Worm (Caenorhabditis elegans) whole organism, dauer: ENCODE measurements around the gene C49C3.11.

Experiments
- unc-62 ChIP-seq: sonication (generic microtip); optimal IDR thresholded peaks from 2 replicates; lab custom pipeline; 2017; ENCODE audit warnings: missing biosample characterization, missing genetic modification reagents, missing genetic modification characterization

C49C3.11 gene

ce11 chrIV:17342179-17342578 lies 1.4 kb upstream of the C49C3.11 start, which contains the start of gene C49C3.9:
Gene C49C3.9, minus strand, starts transcription at chrIV:17342314.
- TF ChIP-seq unc-62 (GFP tag; lab: Kevin White, UChicago) = no peak

DNA sequence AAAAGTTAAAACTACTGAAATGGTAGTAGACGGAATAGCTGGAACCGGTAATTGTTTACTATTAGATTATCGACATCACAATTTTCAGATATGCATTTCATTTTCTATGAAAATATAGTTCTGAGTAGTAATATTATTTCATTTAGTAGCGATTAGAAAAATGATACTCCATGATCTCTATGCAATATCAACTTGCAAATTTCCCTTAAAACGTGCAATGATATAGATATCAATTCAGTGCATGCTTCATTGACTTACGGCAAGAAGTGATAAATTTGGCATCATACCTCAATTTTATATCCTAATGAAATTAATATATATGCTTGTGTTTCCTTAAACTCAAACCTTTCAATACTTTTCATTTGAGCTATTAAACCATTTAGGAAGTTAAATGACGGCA lies 915 bp upstream of the C49C3.11 start, which contains the start of gene C49C3.21:
TSS of gene C49C3.21 (plus strand) at position 301 of the 400 bp plus-strand sequence.
- TF ChIP-seq unc-62 (GFP tag; lab: Kevin White, UChicago) = no peak

DNA sequence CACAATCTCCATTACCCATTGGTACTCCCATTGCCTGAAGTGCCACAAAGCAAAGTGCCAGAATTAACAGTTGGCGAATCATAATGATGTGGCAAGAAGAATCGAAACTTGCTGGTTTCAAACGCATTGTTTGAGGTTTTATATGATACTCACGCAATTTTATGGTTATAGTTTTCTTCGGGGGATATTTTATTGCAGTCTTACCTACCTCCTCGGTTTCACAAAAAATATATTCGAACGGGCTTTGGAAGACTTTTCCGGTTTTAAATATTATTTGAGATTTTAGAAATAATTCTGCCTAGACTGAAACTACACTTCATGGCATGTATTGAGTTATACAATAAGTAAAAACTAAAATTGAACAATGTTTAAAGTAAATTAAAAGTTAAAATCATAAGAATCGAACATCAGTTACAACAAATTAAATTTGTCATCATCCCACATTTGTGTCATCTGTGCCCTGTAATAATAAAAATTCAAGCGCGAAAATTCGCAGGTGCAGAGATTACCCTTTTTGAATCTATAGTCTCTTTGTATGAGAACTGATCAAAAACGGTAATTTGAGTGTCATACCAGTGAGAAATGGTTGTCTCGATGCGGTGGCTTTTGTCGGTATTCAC lies 3.1 kb downstream of the C49C3.11 start, which contains the start of the genes clec-197 and clec-198:
TSS of gene clec-197 (minus strand) at position 101 of the 620 bp plus-strand sequence.
TSS of gene clec-198 (plus strand) at position 570 of the 620 bp plus-strand sequence.
- no peak for TF ChIP-seq unc-62 (GFP tag; lab: Kevin White, UChicago)

DNA sequence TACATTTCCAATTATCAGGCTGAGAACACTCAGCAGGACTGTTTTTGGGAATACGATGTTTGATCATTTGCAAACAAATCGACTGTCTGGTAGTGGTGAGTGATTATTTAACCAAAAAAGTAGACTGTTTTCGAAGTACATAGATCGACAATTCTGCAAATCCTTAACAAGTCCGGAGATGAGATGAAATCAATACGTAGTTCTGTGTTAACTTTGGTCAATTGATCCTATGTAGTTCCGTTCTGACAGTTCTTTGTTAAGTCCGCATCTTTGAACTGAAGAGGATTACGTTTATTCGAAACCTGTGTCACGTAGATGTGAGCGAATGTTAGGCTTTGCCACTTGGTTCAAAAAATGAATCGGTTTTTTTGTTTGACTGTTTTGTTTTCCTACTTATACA lies 8.0 kb downstream of the C49C3.11 start, which contains the start of gene clec-199:
TSS of gene clec-199 (plus strand) at position 301 of the 400 bp plus-strand sequence.
- TF ChIP-seq unc-62 (GFP tag; lab: Kevin White, UChicago) = no peak

- no peak for TF ChIP-seq unc-62 (GFP tag; lab: Kevin White, UChicago)
These were observed 17.6 kb downstream of the C49C3.11 start, which contains the start of gene clec-202 for ce11 chrIV:17361143-17361542. Gene clec-202, plus strand, starts transcription at chrIV:17361443.

DNA sequence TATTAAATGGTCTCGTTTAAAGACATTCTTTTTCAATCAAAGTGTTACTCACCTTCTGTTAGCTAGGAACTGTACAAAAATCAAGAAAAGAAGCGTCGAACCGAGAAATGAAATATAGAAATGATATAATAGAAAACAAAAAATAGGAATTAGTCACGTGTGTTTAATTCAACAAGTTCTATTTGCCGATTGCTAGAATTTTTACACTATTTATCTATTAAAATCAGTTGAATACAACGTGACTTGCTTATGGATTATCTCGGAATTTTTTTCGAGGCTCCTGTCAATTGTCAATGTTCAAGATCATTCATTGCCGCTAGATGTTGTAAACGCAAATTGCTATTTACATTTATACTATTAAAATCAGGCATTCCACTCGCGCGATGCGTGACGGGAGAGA lies 23.7 kb downstream of the C49C3.11 start, which contains the start of gene zipt-17:
TSS of gene zipt-17 (minus strand) at position 101 of the 400 bp plus-strand sequence.
- TF ChIP-seq unc-62 (GFP tag; lab: Kevin White, UChicago) = no peak

DNA sequence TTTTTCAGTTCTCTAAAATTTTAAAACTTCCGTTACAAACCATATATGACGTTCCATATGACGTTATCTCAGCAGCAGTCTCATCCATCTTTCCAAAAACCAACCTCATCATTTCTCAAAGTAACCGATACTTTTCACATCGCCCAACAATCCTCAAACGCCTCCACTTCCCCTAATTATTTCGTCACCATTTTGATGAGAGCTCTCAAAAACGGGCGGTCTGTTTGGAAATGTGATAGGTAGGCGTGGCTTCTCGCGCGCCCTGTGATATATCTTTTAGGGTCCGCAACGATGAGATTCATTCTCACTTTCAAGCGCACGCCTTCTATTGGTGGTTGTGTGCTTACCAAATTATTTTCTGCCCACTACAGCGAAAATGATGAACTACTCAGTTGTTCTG lies 24.7 kb downstream of the C49C3.11 start, which contains the start of gene trh-1:
TSS of gene trh-1 (plus strand) at position 301 of the 400 bp plus-strand sequence.
- no peak for TF ChIP-seq unc-62 (GFP tag; lab: Kevin White, UChicago)

- TF ChIP-seq unc-62 (GFP tag; lab: Kevin White, UChicago) = no peak
These were observed 27.9 kb downstream of the C49C3.11 start, which contains the start of gene C30H6.5 for ce11 chrIV:17371469-17371868. Gene C30H6.5, plus strand, starts transcription at chrIV:17371769.

DNA sequence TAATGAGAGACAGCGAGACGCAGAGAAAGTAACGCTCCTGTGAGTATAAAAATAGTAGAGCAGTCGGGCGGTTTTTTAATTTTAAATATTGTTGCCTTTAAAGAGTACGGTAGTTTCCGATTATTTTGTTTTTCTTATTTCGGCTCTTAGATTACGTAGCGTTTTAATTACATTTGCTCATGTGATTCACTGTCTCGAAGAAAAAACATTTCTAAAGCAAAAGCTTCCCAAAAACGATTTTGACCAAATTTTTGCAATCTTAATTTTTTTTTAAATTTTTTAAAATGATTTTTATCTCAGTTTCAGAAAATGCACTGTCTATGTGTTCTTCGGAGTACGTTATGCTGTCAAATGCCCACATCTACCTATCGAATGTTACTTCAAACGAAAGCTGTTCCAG lies 32.5 kb downstream of the C49C3.11 start, which contains the start of gene haf-1:
TSS of gene haf-1 (plus strand) at position 301 of the 400 bp plus-strand sequence.
- TF ChIP-seq unc-62 (GFP tag; lab: Kevin White, UChicago) = no peak

ce11 chrIV:17380061-17380680 lies 36.6 kb downstream of the C49C3.11 start, which contains the start of the genes C30H6.9 and dlat-2:
Gene C30H6.9, minus strand, starts transcription at chrIV:17380170.
Gene dlat-2, plus strand, starts transcription at chrIV:17380626.
- TF ChIP-seq unc-62 (GFP tag; lab: Kevin White, UChicago) = no peak

- no peak for TF ChIP-seq unc-62 (GFP tag; lab: Kevin White, UChicago)
These were observed 38.4 kb downstream of the C49C3.11 start, which contains the start of gene C30H6.8 for ce11 chrIV:17382029-17382428. Gene C30H6.8, plus strand, starts transcription at chrIV:17382329.

DNA sequence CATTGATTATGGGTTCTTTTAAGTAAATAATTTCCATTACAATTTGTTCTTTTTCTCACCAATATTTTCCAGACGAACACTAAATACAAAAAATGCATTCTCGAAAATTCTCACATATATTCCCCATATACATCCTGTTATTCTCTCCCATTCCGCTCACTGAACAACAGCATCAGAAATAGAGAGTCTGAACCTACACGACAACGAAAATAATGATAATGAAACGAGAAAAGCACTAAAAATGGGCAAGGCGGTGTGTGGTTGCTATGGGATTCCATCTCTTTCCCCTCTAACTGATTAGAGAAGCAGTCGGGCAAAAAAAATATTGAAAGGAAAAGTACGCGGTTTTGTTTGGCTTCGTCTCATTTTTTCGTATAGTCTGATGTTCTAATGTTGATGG lies 39.5 kb downstream of the C49C3.11 start, which contains the start of gene C30H6.12:
TSS of gene C30H6.12 (plus strand) at position 301 of the 400 bp plus-strand sequence.
- TF ChIP-seq unc-62 (GFP tag; lab: Kevin White, UChicago) = no peak

DNA sequence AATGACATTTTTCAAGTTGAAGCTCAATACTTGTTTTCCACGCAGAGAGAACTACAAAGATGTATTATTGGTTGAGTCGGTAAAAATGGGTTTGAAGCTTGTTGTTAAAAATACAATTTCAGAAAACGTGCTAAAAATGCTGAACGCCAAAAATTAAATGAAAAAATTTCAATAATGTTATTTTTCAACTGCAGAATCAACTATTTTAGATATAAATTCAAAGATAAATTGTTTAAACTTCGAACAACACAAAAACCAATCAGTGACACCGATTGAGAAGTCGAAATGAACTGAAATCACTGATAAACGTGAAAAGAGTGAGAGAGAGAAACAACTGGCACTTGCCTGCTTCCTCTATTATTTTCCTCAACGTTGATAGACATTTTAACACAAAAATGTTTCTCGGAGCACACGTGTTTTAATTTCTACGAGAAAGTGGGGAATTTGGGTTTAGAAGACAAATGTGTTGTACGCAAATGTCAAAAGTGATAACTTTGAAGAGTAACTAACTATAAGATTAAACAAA lies 43.9 kb downstream of the C49C3.11 start, which contains the start of gene T02D1.8:
TSS of gene T02D1.8 (minus strand) at position 51 of the 526 bp plus-strand sequence.
- no peak for TF ChIP-seq unc-62 (GFP tag; lab: Kevin White, UChicago)
